Worm (Caenorhabditis elegans) whole organism, L1 larva: ENCODE measurements around the gene hpo-7.
"Not testable (repeated sequence)": the region's sequence is repeated elsewhere in the genome, so short reads cannot be mapped to it uniquely, and the experiment has no call there.

Source experiments
- C34B4.2 ChIP-seq: sonication (generic microtip); optimal IDR thresholded peaks from 2 replicates; lab custom pipeline; 2017; ENCODE audit warnings: mild to moderate bottlenecking, missing genetic modification characterization, missing compliant biosample characterization
- F16B12.6 ChIP-seq: fragments of 150-350 bp; optimal IDR thresholded peaks from 2 replicates; lab custom pipeline; 2014; ENCODE audit warnings: missing biosample characterization, missing genetic modification characterization
- Y116A8C.19 ChIP-seq: sonication (generic microtip); optimal IDR thresholded peaks from 2 replicates; lab custom pipeline; 2016; ENCODE audit warnings: missing compliant biosample characterization, missing genetic modification characterization, borderline replicate concordance
- aha-1 ChIP-seq: fragments of 150-350 bp; optimal IDR thresholded peaks from 2 replicates; lab custom pipeline; 2014; ENCODE audit warnings: missing biosample characterization, missing genetic modification characterization
- aly-2 ChIP-seq: fragments of 150-350 bp; optimal IDR thresholded peaks from 2 replicates; lab custom pipeline; 2014; ENCODE audit warnings: missing biosample characterization, missing genetic modification characterization
- ama-1 ChIP-seq: fragments of 150-350 bp; optimal IDR thresholded peaks from 2 replicates; lab custom pipeline; 2014
- blmp-1 ChIP-seq: fragments of 150-350 bp; optimal IDR thresholded peaks from 2 replicates; lab custom pipeline; 2014; ENCODE audit warnings: missing biosample characterization, missing genetic modification characterization
- ceh-63 ChIP-seq: fragments of 200-800 bp; sonication (Bioruptor generic); optimal IDR thresholded peaks from 2 replicates; lab custom pipeline; 2018; ENCODE audit warnings: mild to moderate bottlenecking, missing genetic modification characterization, missing compliant biosample characterization
- ceh-8 ChIP-seq: fragments of 200-800 bp; sonication (Bioruptor generic); optimal IDR thresholded peaks from 2 replicates; lab custom pipeline; 2018; ENCODE audit warnings: mild to moderate bottlenecking, missing genetic modification characterization, moderate library complexity, missing compliant biosample characterization
- ceh-82 ChIP-seq, 3 experiments: fragments of 150-350 bp in 1 of 3; sonication (generic microtip) in 2 of 3; optimal IDR thresholded peaks; 2 replicates each; lab custom pipeline; 2014 to 2017; ENCODE audit warnings: missing biosample characterization in 3 of 3, missing genetic modification characterization in 3 of 3
- ces-1 ChIP-seq: fragments of 150-350 bp; optimal IDR thresholded peaks from 2 replicates; lab custom pipeline; 2014; ENCODE audit warnings: missing biosample characterization, missing genetic modification reagents, missing genetic modification characterization
- dsc-1 ChIP-seq: sonication (generic microtip); optimal IDR thresholded peaks from 2 replicates; lab custom pipeline; 2016; ENCODE audit warnings: mild to moderate bottlenecking, missing genetic modification characterization, missing compliant biosample characterization
- efl-3 ChIP-seq: fragments of 200-800 bp; sonication (Bioruptor generic); optimal IDR thresholded peaks from 2 replicates; lab custom pipeline; 2018; ENCODE audit warnings: mild to moderate bottlenecking, missing genetic modification characterization, missing compliant biosample characterization
- egl-13 ChIP-seq: sonication (generic microtip); optimal IDR thresholded peaks from 2 replicates; lab custom pipeline; 2016; ENCODE audit warnings: missing genotype, missing genetic modification reagents, missing genetic modification characterization, missing compliant biosample characterization
- fkh-10 ChIP-seq: sonication (generic microtip); optimal IDR thresholded peaks from 2 replicates; lab custom pipeline; 2017; ENCODE audit warnings: missing biosample characterization, missing genetic modification reagents, missing genetic modification characterization
- fkh-8 ChIP-seq: sonication (generic microtip); optimal IDR thresholded peaks from 2 replicates; lab custom pipeline; 2016; ENCODE audit warnings: mild to moderate bottlenecking, missing genetic modification characterization, missing compliant biosample characterization
- fos-1 ChIP-seq: fragments of 150-350 bp; optimal IDR thresholded peaks from 2 replicates; lab custom pipeline; 2014; ENCODE audit warnings: missing biosample characterization, missing genetic modification characterization
- hlh-17 ChIP-seq: fragments of 200-800 bp; sonication (Bioruptor generic); optimal IDR thresholded peaks from 2 replicates; lab custom pipeline; 2018; ENCODE audit warnings: missing genetic modification characterization, mild to moderate bottlenecking, missing compliant biosample characterization, moderate library complexity, borderline replicate concordance
- hlh-4 ChIP-seq: sonication (generic microtip); optimal IDR thresholded peaks from 2 replicates; lab custom pipeline; 2016; ENCODE audit warnings: mild to moderate bottlenecking, missing genetic modification characterization, missing compliant biosample characterization
- irx-1 ChIP-seq: sonication (generic microtip); optimal IDR thresholded peaks from 2 replicates; lab custom pipeline; 2016; ENCODE audit warnings: missing genetic modification characterization, missing compliant biosample characterization
- lin-35 ChIP-seq, 2 experiments: fragments of 150-350 bp; optimal IDR thresholded peaks; 2 replicates each; lab custom pipeline; 2014; ENCODE audit warnings: missing biosample characterization in 2 of 2, missing genetic modification characterization in 2 of 2, missing genetic modification reagents in 2 of 2
- nhr-20 ChIP-seq: sonication (generic microtip); optimal IDR thresholded peaks from 2 replicates; lab custom pipeline; 2016; ENCODE audit warnings: mild to moderate bottlenecking, missing genetic modification characterization, missing compliant biosample characterization
- nhr-28 ChIP-seq: fragments of 150-350 bp; optimal IDR thresholded peaks from 2 replicates; lab custom pipeline; 2014; ENCODE audit warnings: missing biosample characterization, missing genetic modification characterization
- nhr-71 ChIP-seq: sonication (generic microtip); optimal IDR thresholded peaks from 2 replicates; lab custom pipeline; 2016; ENCODE audit warnings: mild to moderate bottlenecking, missing genetic modification characterization, moderate library complexity, missing compliant biosample characterization
- nhr-90 ChIP-seq: sonication (generic microtip); optimal IDR thresholded peaks from 2 replicates; lab custom pipeline; 2016; ENCODE audit warnings: mild to moderate bottlenecking, missing genetic modification characterization, missing compliant biosample characterization; ENCODE audit not compliant: poor library complexity
- pax-3 ChIP-seq: fragments of 200-800 bp; sonication (Bioruptor generic); optimal IDR thresholded peaks from 2 replicates; lab custom pipeline; 2018; ENCODE audit warnings: mild to moderate bottlenecking, missing genetic modification characterization, moderate library complexity, missing compliant biosample characterization
- pqm-1 ChIP-seq: sonication (generic microtip); optimal IDR thresholded peaks from 3 replicates; lab custom pipeline; 2017; ENCODE audit warnings: missing biosample characterization, missing genetic modification characterization
- rnt-1 ChIP-seq: sonication (generic microtip); optimal IDR thresholded peaks from 2 replicates; lab custom pipeline; 2016; ENCODE audit warnings: mild to moderate bottlenecking, missing genetic modification characterization, moderate library complexity, missing compliant biosample characterization
- sup-37 ChIP-seq: fragments of 200-800 bp; sonication (Bioruptor generic); optimal IDR thresholded peaks from 2 replicates; lab custom pipeline; 2018; ENCODE audit warnings: mild to moderate bottlenecking, missing genetic modification characterization, missing compliant biosample characterization
- unc-86 ChIP-seq: sonication (generic microtip); optimal IDR thresholded peaks from 2 replicates; lab custom pipeline; 2016; ENCODE audit warnings: missing genetic modification characterization, missing compliant biosample characterization
- unc-98 ChIP-seq: fragments of 200-800 bp; sonication (Bioruptor generic); IDR thresholded peaks from 2 replicates; pipeline ENCODE4 v1.3.6; 2022; ENCODE audit warnings: missing genetic modification characterization, missing compliant biosample characterization
- vab-15 ChIP-seq: sonication (generic microtip); optimal IDR thresholded peaks from 2 replicates; lab custom pipeline; 2017; ENCODE audit warnings: missing genotype, mild to moderate bottlenecking, missing genetic modification characterization, missing compliant biosample characterization
- ztf-11 ChIP-seq, 2 experiments: sonication (generic microtip); optimal IDR thresholded peaks; 2 replicates each; lab custom pipeline; 2016 to 2017; ENCODE audit warnings: missing genetic modification characterization in 2 of 2, missing biosample characterization in 1 of 2, missing compliant biosample characterization in 1 of 2
- ztf-4 ChIP-seq: fragments of 150-350 bp; optimal IDR thresholded peaks from 2 replicates; lab custom pipeline; 2014; ENCODE audit warnings: missing biosample characterization, missing genetic modification characterization

The hpo-7 gene

ce11 chrII:2170085-2170484, 34.6 kb upstream of the hpo-7 start, which contains the start of gene C33C12.12:
Gene C33C12.12 (minus strand): TSS chrII:2170185.
- TF ChIP-seq unc-86 (tag; lab: Kevin White, UChicago), result no peak
- no peak for TF ChIP-seq nhr-28 (tag; lab: Kevin White, UChicago)
- TF ChIP-seq ceh-8 (GFP tag; lab: Kevin White, UChicago), result no peak
- no peak for TF ChIP-seq ces-1 (GFP tag; lab: Kevin White, UChicago)
- TF ChIP-seq unc-98, result no peak
- TF ChIP-seq ztf-11 (tag; optimal IDR thresholded peaks at IDR 0.05; lab: Kevin White, UChicago), result no peak
- TF ChIP-seq hlh-4 (tag; lab: Kevin White, UChicago), result no peak
- TF ChIP-seq ceh-82 (tag; optimal IDR thresholded peaks at IDR 0.05; lab: Kevin White, UChicago), result no peak
- no peak for TF ChIP-seq fkh-8 (tag; lab: Kevin White, UChicago)
- no peak for TF ChIP-seq hlh-17
- TF ChIP-seq nhr-90 (tag; lab: Kevin White, UChicago), result no peak
- TF ChIP-seq F16B12.6, result no peak
- TF ChIP-seq aha-1 (tag; lab: Kevin White, UChicago), result no peak
- TF ChIP-seq ztf-4 (tag; lab: Kevin White, UChicago), result no peak
- no peak for TF ChIP-seq pqm-1 (tag; lab: Kevin White, UChicago)
- no peak for TF ChIP-seq rnt-1 (tag; lab: Kevin White, UChicago)
- no peak for TF ChIP-seq nhr-20 (tag; lab: Kevin White, UChicago)
- TF ChIP-seq, all 84 proteins: peak for 0

- TF ChIP-seq egl-13 (tag; lab: Kevin White, UChicago) (no peak), unc-98 (no peak), nhr-71 (tag; lab: Kevin White, UChicago) (no peak), efl-3 (GFP tag; lab: Kevin White, UChicago) (no peak), nhr-20 (tag; lab: Kevin White, UChicago) (no peak), nhr-28 (tag; lab: Kevin White, UChicago) (no peak), fkh-10 (no peak), vab-15 (no peak), fkh-8 (tag; lab: Kevin White, UChicago) (no peak), Y116A8C.19 (no peak), fos-1 (no peak), aha-1 (tag; lab: Kevin White, UChicago) (no peak), ceh-82 (tag; optimal IDR thresholded peaks at IDR 0.05; lab: Kevin White, UChicago) (no peak), sup-37 (GFP tag; lab: Kevin White, UChicago) (no peak), blmp-1 (tag; lab: Kevin White, UChicago) (no peak), C34B4.2 (tag; lab: Kevin White, UChicago) (no peak), lin-35 (GFP tag; optimal IDR thresholded peaks at IDR 0.05; lab: Kevin White, UChicago) (no peak), irx-1 (tag; lab: Kevin White, UChicago) (no peak), hlh-17 (no peak), dsc-1 (no peak)
Measured at ce11 chrII:2168374-2168773, 32.9 kb upstream of the hpo-7 start, which contains the start of gene fbxb-38. Gene fbxb-38 (minus strand): TSS chrII:2168763.

ce11 chrII:2166376-2166775, 30.9 kb upstream of the hpo-7 start, which contains the start of gene C33C12.4:
Gene C33C12.4 (minus strand): TSS chrII:2166476.
- TF ChIP-seq nhr-90 (tag; lab: Kevin White, UChicago) (no peak), nhr-20 (tag; lab: Kevin White, UChicago) (no peak), fkh-10 (no peak)

- not testable (repeated sequence) for TF ChIP-seq lin-35 (GFP tag; optimal IDR thresholded peaks at IDR 0.05; lab: Kevin White, UChicago); nhr-20 (tag; lab: Kevin White, UChicago); ama-1 (lab: Kevin White, UChicago)
Measured at ce11 chrII:2163370-2163882, 27.9 kb upstream of the hpo-7 start, which contains the start of gene C33C12.11. Gene C33C12.11 (minus strand): TSS chrII:2163832.

- TF ChIP-seq aly-2 (tag; lab: Kevin White, UChicago); ceh-63; pax-3: not testable (repeated sequence)
Measured at ce11 chrII:2153708-2154107, 18.2 kb upstream of the hpo-7 start, which contains the start of gene math-18. Gene math-18 (plus strand): TSS chrII:2154008.
